Worm (Caenorhabditis elegans): ENCODE data around the gene mob-2.

DNA sequence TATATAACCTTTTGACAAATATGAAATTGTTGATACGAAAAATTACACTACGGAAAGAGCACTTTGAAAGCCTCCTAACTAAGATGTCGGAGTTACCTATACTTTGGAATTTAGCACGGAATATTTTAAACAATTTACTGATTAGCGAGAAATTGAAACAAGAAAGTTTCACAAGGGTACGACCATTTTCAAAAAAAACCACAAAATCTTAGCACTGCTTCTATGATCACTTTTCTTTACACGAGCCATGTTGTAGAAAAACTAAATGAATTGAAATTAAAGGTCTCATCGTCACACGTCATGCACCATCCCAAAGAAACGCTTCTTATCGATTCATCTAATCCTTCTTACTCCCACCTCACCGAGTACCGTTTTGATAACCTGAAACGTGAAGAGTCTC lies 35.1 kb downstream of the mob-2 start, which contains the start of gene F09A5.2:
- no peak for TF ChIP-seq lin-13 (tag; optimal IDR thresholded peaks at IDR 0.05)
- no peak for TF ChIP-seq unc-62 (GFP tag; optimal IDR thresholded peaks at IDR 0.05)
- no peak for TF ChIP-seq ceh-83 (GFP tag; optimal IDR thresholded peaks at IDR 0.05)
- TF ChIP-seq elt-1 (tag; optimal IDR thresholded peaks at IDR 0.05; ENCODE audit: borderline replicate concordance, insufficient read depth) = no peak

Measured in whole organism, mixed stage, embryonic.